Fruit fly (Drosophila melanogaster) whole organism, embryonic: ENCODE results near the gene CG33230.
A peak's percentile ranks its signal among the peaks of the same experiment; 100 is the strongest.

ENCODE experiments used
- BtbVII ChIP-seq: fragments of 200-800 bp; sonication (Bioruptor generic); optimal IDR thresholded peaks from 3 replicates; lab custom pipeline; 2017; ENCODE audit warnings: missing biosample characterization, mild to moderate bottlenecking, missing genetic modification characterization
- CG10209 ChIP-seq: fragments of 200-800 bp; sonication (Bioruptor generic); optimal IDR thresholded peaks from 3 replicates; lab custom pipeline; 2017; ENCODE audit warnings: missing biosample characterization, mild to moderate bottlenecking, missing genetic modification characterization, missing genetic modification reagents
- CG10543 ChIP-seq: fragments of 200-800 bp; sonication (Bioruptor generic); optimal IDR thresholded peaks from 3 replicates; lab custom pipeline; 2017; ENCODE audit warnings: missing biosample characterization, mild to moderate bottlenecking, missing genetic modification characterization, moderate library complexity
- CG1647 ChIP-seq: fragments of 200-800 bp; sonication (Bioruptor generic); optimal IDR thresholded peaks from 3 replicates; lab custom pipeline; 2016; ENCODE audit warnings: missing biosample characterization, missing genetic modification characterization
- CG18262 ChIP-seq: fragments of 200-800 bp; optimal IDR thresholded peaks from 3 replicates; lab custom pipeline; 2019; ENCODE audit warnings: missing biosample characterization, mild to moderate bottlenecking, missing genetic modification characterization, moderate library complexity
- CG2875 ChIP-seq: fragments of 200-800 bp; sonication (Bioruptor generic); optimal IDR thresholded peaks from 2 replicates; lab custom pipeline; 2017; ENCODE audit warnings: missing biosample characterization, mild to moderate bottlenecking, missing genetic modification characterization, missing genetic modification reagents
- CG30431 ChIP-seq: fragments of 200-800 bp; sonication (Bioruptor generic); optimal IDR thresholded peaks from 2 replicates; lab custom pipeline; 2017; ENCODE audit warnings: missing biosample characterization, missing genetic modification characterization
- CG3065 ChIP-seq: fragments of 200-800 bp; sonication (Bioruptor generic); optimal IDR thresholded peaks from 2 replicates; lab custom pipeline; 2016; ENCODE audit warnings: missing biosample characterization, missing genetic modification characterization
- CG31441 ChIP-seq: fragments of 200-800 bp; sonication (Bioruptor generic); IDR thresholded peaks from 2 replicates; pipeline ENCODE4 v1.3.6; 2022; ENCODE audit warnings: missing biosample characterization, missing genetic modification characterization
- CG3407 ChIP-seq: fragments of 200-800 bp; sonication (Bioruptor generic); optimal IDR thresholded peaks from 2 replicates; lab custom pipeline; 2018; ENCODE audit warnings: missing biosample characterization, mild to moderate bottlenecking, missing genetic modification characterization
- CG34376 ChIP-seq: fragments of 200-800 bp; sonication (Bioruptor generic); optimal IDR thresholded peaks from 2 replicates; lab custom pipeline; 2018; ENCODE audit warnings: missing biosample characterization, mild to moderate bottlenecking, missing genetic modification characterization
- CG4282 ChIP-seq: fragments of 200-800 bp; sonication (Bioruptor generic); optimal IDR thresholded peaks from 2 replicates; lab custom pipeline; 2016; ENCODE audit warnings: missing biosample characterization, missing genetic modification characterization
- CG4617 ChIP-seq: fragments of 200-800 bp; sonication (Bioruptor generic); optimal IDR thresholded peaks from 3 replicates; lab custom pipeline; 2016; ENCODE audit warnings: missing biosample characterization, missing genetic modification characterization, borderline replicate concordance
- CG6683 ChIP-seq: fragments of 200-800 bp; sonication (Bioruptor generic); optimal IDR thresholded peaks from 2 replicates; lab custom pipeline; 2017; ENCODE audit warnings: missing biosample characterization, mild to moderate bottlenecking, missing genetic modification characterization, missing genetic modification reagents
- CG8290 ChIP-seq, 3 experiments: fragments of 200-800 bp; sonication (Bioruptor generic); optimal IDR thresholded peaks; 2 replicates each; lab custom pipeline; 2016 to 2019; ENCODE audit warnings: missing biosample characterization in 3 of 3, missing genetic modification characterization in 3 of 3, mild to moderate bottlenecking in 2 of 3, moderate library complexity in 1 of 3
- CG8924 ChIP-seq: fragments of 200-800 bp; optimal IDR thresholded peaks from 3 replicates; lab custom pipeline; 2019; ENCODE audit warnings: missing biosample characterization, mild to moderate bottlenecking, missing genetic modification characterization, moderate library complexity
- CG9727 ChIP-seq: fragments of 200-800 bp; sonication (Bioruptor generic); optimal IDR thresholded peaks from 3 replicates; lab custom pipeline; 2017; ENCODE audit warnings: missing biosample characterization, mild to moderate bottlenecking, missing genetic modification characterization
- CG9797 ChIP-seq: fragments of 200-800 bp; sonication (Bioruptor generic); optimal IDR thresholded peaks from 3 replicates; lab custom pipeline; 2018; ENCODE audit warnings: missing biosample characterization, mild to moderate bottlenecking, missing genetic modification characterization
- Fer1 ChIP-seq: fragments of 200-800 bp; sonication (Bioruptor generic); optimal IDR thresholded peaks from 2 replicates; lab custom pipeline; 2017; ENCODE audit warnings: missing biosample characterization, mild to moderate bottlenecking, missing genetic modification characterization
- H15 ChIP-seq: fragments of 200-800 bp; sonication (Bioruptor generic); IDR thresholded peaks from 3 replicates; pipeline ENCODE4 v1.3.6; 2022; ENCODE audit warnings: missing biosample characterization, missing genetic modification characterization
- Kr ChIP-seq: fragments of 200-800 bp; sonication (Bioruptor generic); optimal IDR thresholded peaks from 2 replicates; lab custom pipeline; 2017; ENCODE audit warnings: missing biosample characterization, mild to moderate bottlenecking, missing genetic modification characterization
- Lhr ChIP-seq: fragments of 200-800 bp; sonication (Bioruptor generic); optimal IDR thresholded peaks from 3 replicates; lab custom pipeline; 2017; ENCODE audit warnings: mild to moderate bottlenecking, missing biosample characterization, missing genetic modification reagents, missing genetic modification characterization
- Lpt ChIP-seq: fragments of >200 bp; optimal IDR thresholded peaks from 2 replicates; lab custom pipeline; 2018; ENCODE audit warnings: missing biosample characterization, missing genetic modification characterization
- MBD-R2 ChIP-seq: fragments of 200-800 bp; sonication (Bioruptor generic); IDR thresholded peaks from 2 replicates; pipeline ENCODE4 v1.3.6; 2022; ENCODE audit warnings: missing biosample characterization, missing genetic modification characterization
- Scr ChIP-seq: fragments of 200-800 bp; sonication (Bioruptor generic); IDR thresholded peaks from 2 replicates; pipeline ENCODE4 v1.3.6; 2022; ENCODE audit warnings: missing biosample characterization, missing genetic modification characterization; ENCODE audit not compliant: partially characterized antibody
- amos ChIP-seq: fragments of 200-800 bp; sonication (Bioruptor generic); IDR thresholded peaks from 2 replicates; pipeline ENCODE4 v1.3.6; 2022; ENCODE audit warnings: missing biosample characterization, missing genetic modification characterization; ENCODE audit not compliant: partially characterized antibody
- ara ChIP-seq: fragments of 200-800 bp; sonication (Bioruptor generic); IDR thresholded peaks from 2 replicates; pipeline ENCODE4 v1.3.6; 2022; ENCODE audit warnings: missing biosample characterization, missing genetic modification characterization
- bab2 ChIP-seq: fragments of 200-800 bp; sonication (Bioruptor generic); optimal IDR thresholded peaks from 2 replicates; lab custom pipeline; 2016; ENCODE audit warnings: missing biosample characterization, missing genetic modification characterization
- btn ChIP-seq: fragments of 200-800 bp; sonication (Bioruptor generic); optimal IDR thresholded peaks from 2 replicates; lab custom pipeline; 2016; ENCODE audit warnings: missing biosample characterization, missing genetic modification characterization
- crol ChIP-seq: fragments of 200-800 bp; sonication (Bioruptor generic); IDR thresholded peaks from 2 replicates; pipeline ENCODE4 v1.3.6; 2022; ENCODE audit warnings: missing biosample characterization, missing genetic modification characterization
- crp ChIP-seq, 2 experiments: fragments of 200-800 bp; sonication (Bioruptor generic); optimal IDR thresholded peaks; 2 replicates in 1 of 2; 3 replicates in 1 of 2; lab custom pipeline; 2017; ENCODE audit warnings: missing biosample characterization in 2 of 2, missing genetic modification characterization in 2 of 2, mild to moderate bottlenecking in 1 of 2, moderate library complexity in 1 of 2
- gfzf ChIP-seq: fragments of 200-800 bp; sonication (Bioruptor generic); optimal IDR thresholded peaks from 2 replicates; lab custom pipeline; 2016; ENCODE audit warnings: missing biosample characterization, mild to moderate bottlenecking, missing genetic modification characterization, moderate library complexity
- hb ChIP-seq: fragments of 200-800 bp; sonication (Bioruptor generic); IDR thresholded peaks from 3 replicates; pipeline ENCODE4 v1.3.6; 2022; ENCODE audit warnings: missing biosample characterization, missing genetic modification characterization; ENCODE audit not compliant: partially characterized antibody
- hkb ChIP-seq, 2 experiments: fragments of 200-800 bp in 1 of 2; fragments of >200 bp in 1 of 2; sonication (Bioruptor generic) in 1 of 2; IDR thresholded peaks in 1 of 2; optimal IDR thresholded peaks in 1 of 2; 2 replicates each; pipeline versions ENCODE4 v1.3.6 to Lab custom; 2017 to 2022; ENCODE audit warnings: missing biosample characterization in 1 of 2, missing genetic modification characterization in 1 of 2
- hth ChIP-seq: fragments of >200 bp; optimal IDR thresholded peaks from 2 replicates; lab custom pipeline; 2017; ENCODE audit warnings: inconsistent platforms
- jing ChIP-seq: fragments of 200-800 bp; sonication (Bioruptor generic); optimal IDR thresholded peaks from 2 replicates; lab custom pipeline; 2018; ENCODE audit warnings: missing biosample characterization, mild to moderate bottlenecking, missing genetic modification characterization
- lab ChIP-seq: fragments of 200-800 bp; sonication (Bioruptor generic); optimal IDR thresholded peaks from 3 replicates; lab custom pipeline; 2017; ENCODE audit warnings: missing biosample characterization, missing genetic modification characterization, mild to moderate bottlenecking, moderate library complexity, missing genetic modification reagents
- luna ChIP-seq: fragments of 200-800 bp; sonication (Bioruptor generic); optimal IDR thresholded peaks from 2 replicates; lab custom pipeline; 2016; ENCODE audit warnings: missing biosample characterization, missing genetic modification characterization
- pzg ChIP-seq: fragments of 200-800 bp; sonication (Bioruptor generic); optimal IDR thresholded peaks from 3 replicates; lab custom pipeline; 2018; ENCODE audit warnings: missing biosample characterization, mild to moderate bottlenecking, missing genetic modification characterization, moderate library complexity
- run ChIP-seq: fragments of 200-800 bp; sonication (Bioruptor generic); optimal IDR thresholded peaks from 3 replicates; lab custom pipeline; 2018; ENCODE audit warnings: missing biosample characterization, mild to moderate bottlenecking, missing genetic modification characterization
- sna ChIP-seq: fragments of 200-800 bp; sonication (Bioruptor generic); IDR thresholded peaks from 2 replicates; pipeline ENCODE4 v1.3.6; 2022; ENCODE audit warnings: missing biosample characterization, missing genetic modification characterization; ENCODE audit not compliant: partially characterized antibody
- sob ChIP-seq: fragments of 200-800 bp; sonication (Bioruptor generic); IDR thresholded peaks from 2 replicates; pipeline ENCODE4 v1.3.6; 2022; ENCODE audit warnings: missing biosample characterization, missing genetic modification characterization
- stwl ChIP-seq: fragments of 200-800 bp; sonication (Bioruptor generic); optimal IDR thresholded peaks from 3 replicates; lab custom pipeline; 2018; ENCODE audit warnings: missing biosample characterization, mild to moderate bottlenecking, missing genetic modification characterization, moderate library complexity
- ttk ChIP-seq: fragments of 200-800 bp; sonication (Bioruptor generic); IDR thresholded peaks from 2 replicates; pipeline ENCODE4 v2.1.2; 2022; ENCODE audit warnings: missing biosample characterization, missing genetic modification characterization
- wek ChIP-seq: fragments of 200-800 bp; sonication (Bioruptor generic); optimal IDR thresholded peaks from 3 replicates; lab custom pipeline; 2018; ENCODE audit warnings: missing biosample characterization, mild to moderate bottlenecking, missing genetic modification characterization, moderate library complexity
- zen ChIP-seq: fragments of 200-800 bp; sonication (Bioruptor generic); optimal IDR thresholded peaks from 3 replicates; lab custom pipeline; 2018; ENCODE audit warnings: missing biosample characterization, mild to moderate bottlenecking, missing genetic modification characterization, moderate library complexity
- zfh2 ChIP-seq: fragments of 200-800 bp; sonication (Bioruptor generic); optimal IDR thresholded peaks from 2 replicates; lab custom pipeline; 2016; ENCODE audit warnings: missing biosample characterization, missing genetic modification characterization

The CG33230 gene

DNA sequence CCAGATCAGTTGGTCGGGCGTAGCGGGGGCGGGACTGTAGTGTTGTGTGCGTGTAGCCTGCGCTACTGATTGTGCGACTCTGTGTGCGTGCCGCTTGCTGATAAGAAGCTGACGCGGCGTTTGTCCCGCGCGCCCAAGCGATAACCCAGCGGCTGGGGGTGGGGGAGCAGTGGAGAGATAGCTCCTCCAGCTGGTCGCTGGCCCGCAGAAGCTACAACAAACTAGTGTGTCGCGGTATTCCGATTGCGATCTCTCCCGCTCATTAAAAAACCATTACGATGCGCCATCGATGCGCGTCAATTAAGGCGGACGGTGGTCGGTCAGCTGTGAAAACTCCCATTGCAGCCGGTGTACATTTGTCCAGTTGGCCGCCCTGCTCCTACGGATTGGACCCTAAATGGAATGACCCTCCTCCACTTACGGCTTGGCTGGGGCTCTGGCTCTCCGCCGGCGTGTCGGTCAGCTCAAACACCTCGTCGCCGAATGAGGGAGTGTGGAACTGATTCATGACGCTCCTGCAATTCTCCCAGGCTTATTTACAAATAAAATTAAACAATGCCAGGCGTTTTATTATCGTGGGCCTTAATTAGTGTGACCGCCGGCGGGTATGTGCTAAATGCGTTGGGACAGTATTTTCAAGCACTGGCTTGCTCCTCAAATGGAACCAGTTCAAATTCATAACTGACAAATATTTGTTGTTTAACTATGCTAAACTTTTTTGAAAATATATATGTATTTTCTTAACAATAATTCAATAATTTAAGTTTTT lies 16.0 kb upstream of the CG33230 start, which contains the start of gene CG12104 (continued):
- TF ChIP-seq amos (peak; percentile 35; the same call in 1 of the 2 replicates), zen (tag; lab: Kevin White, UChicago) (no peak), crol (GFP tag; lab: Robert Waterston, UW) (peak; percentile 96), CG9797 (GFP tag; lab: Kevin White, UChicago) (peak; percentile 74), run (peak; percentile 18), CG1647 (GFP tag; lab: Kevin White, UChicago) (no peak), gfzf (peak; percentile 76), CG3065 (GFP tag; lab: Kevin White, UChicago) (no peak), hth (lab: Kevin White, UChicago) (no peak), CG30431 (GFP tag; lab: Kevin White, UChicago) (no peak), CG8290 (GFP tag; optimal IDR thresholded peaks at IDR 0.05; lab: Kevin White, UChicago) (no peak), CG8290 (tag; optimal IDR thresholded peaks at IDR 0.05; lab: Kevin White, UChicago) (peak in 1 of 2 experiments; percentile 13), sob (GFP tag; lab: Robert Waterston, UW) (0 out of 2 replicates have a peak, but pooled peaks have one; percentile 14), CG31441 (GFP tag; lab: Robert Waterston, UW) (peak; percentile 54), BtbVII (GFP tag; lab: Kevin White, UChicago) (no peak), H15 (GFP tag; lab: Robert Waterston, UW) (no peak), CG8924 (tag; lab: Kevin White, UChicago) (no peak), Kr (no peak), ttk (GFP tag; lab: Robert Waterston, UW) (no peak), bab2 (GFP tag; lab: Kevin White, UChicago) (no peak), pzg (GFP tag; lab: Kevin White, UChicago) (peak; percentile 58), CG4617 (GFP tag; lab: Kevin White, UChicago) (peak; percentile 68), sna (GFP tag; lab: Robert Waterston, UW) (peak; percentile 35; the same call in 1 of the 2 replicates), CG6683 (GFP tag; lab: Kevin White, UChicago) (no peak), CG18262 (tag; lab: Kevin White, UChicago) (peak; percentile 16), CG3407 (peak; percentile 23), crp (GFP tag; optimal IDR thresholded peaks at IDR 0.05; lab: Kevin White, UChicago) (peak in 1 of 2 experiments; percentile 53), wek (GFP tag; lab: Kevin White, UChicago) (no peak), luna (GFP tag; lab: Kevin White, UChicago) (no peak), CG4282 (GFP tag; lab: Kevin White, UChicago) (no peak), zfh2 (no peak), hb (GFP tag; lab: Robert Waterston, UW) (no peak), Lhr (peak; percentile 43), MBD-R2 (GFP tag; lab: Robert Waterston, UW) (peak; percentile 75), CG9727 (peak; percentile 42), Fer1 (GFP tag; lab: Kevin White, UChicago) (peak; percentile 15), Lpt (GFP tag; lab: Kevin White, UChicago) (no peak), stwl (tag; lab: Kevin White, UChicago) (no peak), hkb (optimal IDR thresholded peaks at IDR 0.05; lab: Kevin White, UChicago) (no peak), hkb (GFP tag; IDR thresholded peaks at IDR 0.05; lab: Robert Waterston, UW) (0 out of 2 replicates have a peak, but pooled peaks have one; percentile 8), ara (GFP tag; lab: Robert Waterston, UW) (no peak), CG10209 (GFP tag; lab: Kevin White, UChicago) (no peak), jing (GFP tag; lab: Kevin White, UChicago) (no peak), CG10543 (peak; percentile 95), lab (peak; percentile 42), CG34376 (peak; percentile 55), Scr (GFP tag; lab: Robert Waterston, UW) (peak; percentile 21; the same call in 1 of the 2 replicates), btn (GFP tag; lab: Kevin White, UChicago) (no peak), CG2875 (GFP tag; lab: Kevin White, UChicago) (no peak)
